Fruit fly (Drosophila melanogaster) whole organism, embryonic: ENCODE results near the gene Sfp93F.

Experiments used
- ATbp ChIP-seq: fragments of 200-800 bp; sonication (Bioruptor generic); optimal IDR thresholded peaks from 2 replicates; lab custom pipeline; 2017; ENCODE audit warnings: missing biosample characterization, mild to moderate bottlenecking, missing genetic modification characterization, missing genetic modification reagents
- BtbVII ChIP-seq: fragments of 200-800 bp; sonication (Bioruptor generic); optimal IDR thresholded peaks from 3 replicates; lab custom pipeline; 2017; ENCODE audit warnings: missing biosample characterization, mild to moderate bottlenecking, missing genetic modification characterization
- CG10267 ChIP-seq: fragments of 200-800 bp; sonication (Bioruptor generic); optimal IDR thresholded peaks from 2 replicates; lab custom pipeline; 2018; ENCODE audit warnings: missing biosample characterization, mild to moderate bottlenecking, missing genetic modification characterization, moderate library complexity
- CG10654 ChIP-seq: fragments of 200-800 bp; sonication (Bioruptor generic); optimal IDR thresholded peaks from 2 replicates; lab custom pipeline; 2016; ENCODE audit warnings: missing biosample characterization, missing genetic modification characterization
- CG11456 ChIP-seq: fragments of 200-800 bp; sonication (Bioruptor generic); IDR thresholded peaks from 3 replicates; pipeline ENCODE4 v1.3.6; 2022; ENCODE audit warnings: missing biosample characterization, missing genetic modification characterization
- CG12769 ChIP-seq: fragments of 200-800 bp; sonication (Bioruptor generic); optimal IDR thresholded peaks from 2 replicates; lab custom pipeline; 2019; ENCODE audit warnings: missing biosample characterization, mild to moderate bottlenecking, missing genetic modification characterization, moderate library complexity
- CG13775 ChIP-seq: fragments of 200-800 bp; sonication (Bioruptor generic); optimal IDR thresholded peaks from 3 replicates; lab custom pipeline; 2017; ENCODE audit warnings: missing biosample characterization, mild to moderate bottlenecking, missing genetic modification characterization
- CG1602 ChIP-seq: fragments of 200-800 bp; sonication (Bioruptor generic); optimal IDR thresholded peaks from 3 replicates; lab custom pipeline; 2016; ENCODE audit warnings: missing biosample characterization, missing genetic modification characterization
- CG1832 ChIP-seq: fragments of 200-800 bp; sonication (Bioruptor generic); optimal IDR thresholded peaks from 2 replicates; lab custom pipeline; 2017; ENCODE audit warnings: missing biosample characterization, mild to moderate bottlenecking, missing genetic modification characterization, inconsistent platforms
- CG18764 ChIP-seq: fragments of 200-800 bp; sonication (Bioruptor generic); optimal IDR thresholded peaks from 3 replicates; lab custom pipeline; 2016; ENCODE audit warnings: missing biosample characterization, missing genetic modification characterization
- CG2202 ChIP-seq: fragments of 200-800 bp; sonication (Bioruptor generic); optimal IDR thresholded peaks from 2 replicates; lab custom pipeline; 2018; ENCODE audit warnings: missing biosample characterization, mild to moderate bottlenecking, missing genetic modification characterization
- CG2678 ChIP-seq: fragments of 200-800 bp; sonication (Bioruptor generic); optimal IDR thresholded peaks from 3 replicates; lab custom pipeline; 2019; ENCODE audit warnings: missing biosample characterization, mild to moderate bottlenecking, missing genetic modification characterization, moderate library complexity
- CG30020 ChIP-seq: fragments of 200-800 bp; optimal IDR thresholded peaks from 2 replicates; lab custom pipeline; 2019; ENCODE audit warnings: missing biosample characterization, mild to moderate bottlenecking, missing genetic modification characterization, moderate library complexity
- CG30431 ChIP-seq: fragments of 200-800 bp; sonication (Bioruptor generic); optimal IDR thresholded peaks from 2 replicates; lab custom pipeline; 2017; ENCODE audit warnings: missing biosample characterization, missing genetic modification characterization
- CG31365 ChIP-seq: fragments of 200-800 bp; sonication (Bioruptor generic); optimal IDR thresholded peaks from 2 replicates; lab custom pipeline; 2018; ENCODE audit warnings: missing biosample characterization, mild to moderate bottlenecking, missing genetic modification characterization
- CG3995 ChIP-seq: fragments of 200-800 bp; sonication (Bioruptor generic); optimal IDR thresholded peaks from 3 replicates; lab custom pipeline; 2016; ENCODE audit warnings: missing biosample characterization, missing genetic modification characterization
- CG6791 ChIP-seq: fragments of 200-800 bp; sonication (Bioruptor generic); IDR thresholded peaks from 3 replicates; pipeline ENCODE4 v1.3.6; 2022; ENCODE audit warnings: missing biosample characterization, missing genetic modification characterization; ENCODE audit not compliant: partially characterized antibody
- CG6854 ChIP-seq: fragments of 200-800 bp; sonication (Bioruptor generic); optimal IDR thresholded peaks from 3 replicates; lab custom pipeline; 2017; ENCODE audit warnings: missing biosample characterization, mild to moderate bottlenecking, missing genetic modification characterization
- CG7987 ChIP-seq: fragments of 200-800 bp; sonication (Bioruptor generic); optimal IDR thresholded peaks from 2 replicates; lab custom pipeline; 2018; ENCODE audit warnings: missing biosample characterization, mild to moderate bottlenecking, missing genetic modification characterization, moderate library complexity
- CG9727 ChIP-seq: fragments of 200-800 bp; sonication (Bioruptor generic); optimal IDR thresholded peaks from 3 replicates; lab custom pipeline; 2017; ENCODE audit warnings: missing biosample characterization, mild to moderate bottlenecking, missing genetic modification characterization
- D ChIP-seq, 2 experiments: fragments of 200-800 bp in 1 of 2; fragments of >200 bp in 1 of 2; sonication (Bioruptor generic) in 1 of 2; optimal IDR thresholded peaks; 2 replicates in 1 of 2; 3 replicates in 1 of 2; lab custom pipeline; 2017; ENCODE audit warnings: mild to moderate bottlenecking in 1 of 2, missing biosample characterization in 1 of 2, missing genetic modification characterization in 1 of 2, missing genetic modification reagents in 1 of 2
- Dll ChIP-seq: fragments of 200-800 bp; sonication (Bioruptor generic); IDR thresholded peaks from 4 replicates; pipeline ENCODE4 v1.3.6; 2022; ENCODE audit warnings: missing biosample characterization, missing genetic modification characterization; ENCODE audit not compliant: partially characterized antibody
- Drgx ChIP-seq: fragments of 200-800 bp; sonication (Bioruptor generic); IDR thresholded peaks from 2 replicates; pipeline ENCODE4 v1.3.6; 2022; ENCODE audit warnings: missing biosample characterization, missing genetic modification characterization
- HLH54F ChIP-seq: fragments of 200-800 bp; sonication (Bioruptor generic); optimal IDR thresholded peaks from 3 replicates; lab custom pipeline; 2016; ENCODE audit warnings: missing biosample characterization, missing genetic modification characterization
- Hr3 ChIP-seq: fragments of 200-800 bp; sonication (Bioruptor generic); optimal IDR thresholded peaks from 3 replicates; lab custom pipeline; 2016; ENCODE audit warnings: missing biosample characterization, missing genetic modification characterization
- Hr51 ChIP-seq, 2 experiments: fragments of 200-800 bp; sonication (Bioruptor generic); optimal IDR thresholded peaks; 2 replicates in 1 of 2; 3 replicates in 1 of 2; lab custom pipeline; 2016 to 2018; ENCODE audit warnings: missing biosample characterization in 2 of 2, missing genetic modification characterization in 2 of 2, mild to moderate bottlenecking in 1 of 2, moderate library complexity in 1 of 2
- Med ChIP-seq: fragments of 200-800 bp; sonication (Bioruptor generic); peaks from one replicate; lab custom pipeline; 2016; ENCODE audit warnings: missing biosample characterization, missing genetic modification characterization, mild to moderate bottlenecking, inconsistent platforms, moderate library complexity
- Optix ChIP-seq: fragments of 200-800 bp; sonication (Bioruptor generic); IDR thresholded peaks from 3 replicates; pipeline ENCODE4 v1.3.6; 2022; ENCODE audit warnings: missing biosample characterization, missing genetic modification characterization
- Sry-β ChIP-seq: fragments of 200-800 bp; sonication (Bioruptor generic); optimal IDR thresholded peaks from 2 replicates; lab custom pipeline; 2018; ENCODE audit warnings: missing biosample characterization, mild to moderate bottlenecking, missing genetic modification characterization, moderate library complexity
- TFAM ChIP-seq: fragments of 200-800 bp; sonication (Bioruptor generic); optimal IDR thresholded peaks from 2 replicates; lab custom pipeline; 2017; ENCODE audit warnings: missing biosample characterization, missing genetic modification characterization, inconsistent platforms
- ac ChIP-seq: fragments of 200-800 bp; sonication (Bioruptor generic); optimal IDR thresholded peaks from 3 replicates; lab custom pipeline; 2017; ENCODE audit warnings: missing biosample characterization, mild to moderate bottlenecking, missing genetic modification characterization
- ara ChIP-seq: fragments of 200-800 bp; sonication (Bioruptor generic); IDR thresholded peaks from 2 replicates; pipeline ENCODE4 v1.3.6; 2022; ENCODE audit warnings: missing biosample characterization, missing genetic modification characterization
- btn ChIP-seq: fragments of 200-800 bp; sonication (Bioruptor generic); optimal IDR thresholded peaks from 2 replicates; lab custom pipeline; 2016; ENCODE audit warnings: missing biosample characterization, missing genetic modification characterization
- cg ChIP-seq: fragments of 200-800 bp; sonication (Bioruptor generic); optimal IDR thresholded peaks from 3 replicates; lab custom pipeline; 2019; ENCODE audit warnings: missing biosample characterization, mild to moderate bottlenecking, missing genetic modification characterization, moderate library complexity
- chm ChIP-seq: fragments of 200-800 bp; sonication (Bioruptor generic); IDR thresholded peaks from 2 replicates; pipeline ENCODE4 v1.3.6; 2022; ENCODE audit warnings: missing biosample characterization, missing genetic modification characterization
- ems ChIP-seq: fragments of 200-800 bp; sonication (Bioruptor generic); optimal IDR thresholded peaks from 3 replicates; lab custom pipeline; 2016; ENCODE audit warnings: missing biosample characterization, missing genetic modification characterization
- esg ChIP-seq: fragments of 200-800 bp; sonication (Bioruptor generic); conservative IDR thresholded peaks from 2 replicates; pipeline ENCODE4 v1.3.6; 2022; ENCODE audit warnings: missing biosample characterization, missing genetic modification characterization
- gcm ChIP-seq: fragments of 200-800 bp; sonication (Bioruptor generic); optimal IDR thresholded peaks from 2 replicates; lab custom pipeline; 2019; ENCODE audit warnings: missing biosample characterization, mild to moderate bottlenecking, missing genetic modification characterization, moderate library complexity
- gem ChIP-seq: fragments of 200-800 bp; sonication (Bioruptor generic); optimal IDR thresholded peaks from 2 replicates; lab custom pipeline; 2019; ENCODE audit warnings: missing biosample characterization, mild to moderate bottlenecking, missing genetic modification characterization, moderate library complexity
- gro ChIP-seq: fragments of 200-800 bp; sonication (Bioruptor generic); optimal IDR thresholded peaks from 2 replicates; lab custom pipeline; 2016; ENCODE audit warnings: missing biosample characterization, missing genetic modification characterization
- her ChIP-seq: fragments of 200-800 bp; sonication (Bioruptor generic); optimal IDR thresholded peaks from 2 replicates; lab custom pipeline; 2016; ENCODE audit warnings: missing biosample characterization, missing genetic modification characterization
- jing ChIP-seq: fragments of 200-800 bp; sonication (Bioruptor generic); optimal IDR thresholded peaks from 2 replicates; lab custom pipeline; 2018; ENCODE audit warnings: missing biosample characterization, mild to moderate bottlenecking, missing genetic modification characterization
- knrl ChIP-seq: fragments of 200-800 bp; sonication (Bioruptor generic); IDR thresholded peaks from 3 replicates; pipeline ENCODE4 v1.3.6; 2022; ENCODE audit warnings: missing biosample characterization, missing genetic modification characterization; ENCODE audit not compliant: partially characterized antibody
- lilli ChIP-seq: fragments of 200-800 bp; sonication (Bioruptor generic); optimal IDR thresholded peaks from 3 replicates; lab custom pipeline; 2016; ENCODE audit warnings: missing biosample characterization, missing genetic modification characterization
- pho ChIP-seq: fragments of 200-800 bp; sonication (Bioruptor generic); optimal IDR thresholded peaks from 2 replicates; lab custom pipeline; 2016; ENCODE audit warnings: missing biosample characterization, missing genetic modification characterization
- phol ChIP-seq: fragments of 200-800 bp; sonication (Bioruptor generic); optimal IDR thresholded peaks from 3 replicates; lab custom pipeline; 2018; ENCODE audit warnings: missing biosample characterization, mild to moderate bottlenecking, missing genetic modification characterization, moderate library complexity
- pnt ChIP-seq: fragments of 200-800 bp; sonication (Bioruptor generic); optimal IDR thresholded peaks from 3 replicates; lab custom pipeline; 2016; ENCODE audit warnings: missing biosample characterization, missing genetic modification characterization
- so ChIP-seq: fragments of 200-800 bp; sonication (Bioruptor generic); IDR thresholded peaks from 3 replicates; pipeline ENCODE4 v1.3.6; 2022; ENCODE audit warnings: missing biosample characterization, missing genetic modification characterization
- ttk ChIP-seq: fragments of 200-800 bp; sonication (Bioruptor generic); IDR thresholded peaks from 2 replicates; pipeline ENCODE4 v2.1.2; 2022; ENCODE audit warnings: missing biosample characterization, missing genetic modification characterization
- wdn ChIP-seq: fragments of 200-800 bp; sonication (Bioruptor generic); IDR thresholded peaks from 2 replicates; pipeline ENCODE4 v1.3.6; 2022; ENCODE audit warnings: missing biosample characterization, missing genetic modification characterization

The Sfp93F gene

DNA sequence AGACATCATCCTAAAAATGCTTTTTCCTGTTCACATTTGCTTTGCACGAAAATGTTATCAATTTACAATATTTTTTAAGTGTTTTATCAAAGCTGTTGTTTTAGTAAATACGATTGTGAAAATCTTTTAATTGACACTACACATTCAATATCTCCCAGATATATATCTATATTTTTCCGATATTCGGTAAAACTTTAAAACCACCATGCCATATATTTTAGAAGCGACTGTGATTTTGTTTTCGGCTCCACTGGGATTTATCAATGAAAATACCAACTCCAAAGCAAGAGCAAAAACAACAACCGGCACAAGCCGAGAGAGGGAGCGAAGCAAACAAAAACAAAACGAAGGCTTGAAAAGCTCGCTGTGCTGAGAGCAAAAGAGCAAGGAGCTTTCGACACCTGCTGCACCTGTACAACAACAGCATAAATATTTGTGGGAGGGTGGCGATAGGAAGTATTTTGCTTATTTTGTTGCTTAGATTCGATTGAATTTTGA, 16.1 kb downstream of the Sfp93F start (continued):
- TF ChIP-seq CG2202 (tag; lab: Kevin White, UChicago) (no peak), cg (GFP tag; lab: Kevin White, UChicago) (no peak), Optix (GFP tag; lab: Robert Waterston, UW) (no peak), HLH54F (GFP tag; lab: Kevin White, UChicago) (peak; percentile 13), gro (peak; percentile 11), CG7987 (GFP tag; lab: Kevin White, UChicago) (no peak), CG9727 (GFP tag; lab: Kevin White, UChicago) (peak; percentile 24), pnt (GFP tag; lab: Kevin White, UChicago) (no peak), Hr3 (no peak), CG31365 (tag; lab: Kevin White, UChicago) (no peak), BtbVII (GFP tag; lab: Kevin White, UChicago) (no peak), ems (peak; percentile 43), CG1832 (GFP tag; lab: Kevin White, UChicago) (no peak), wdn (GFP tag; lab: Robert Waterston, UW) (no peak), CG1602 (GFP tag; lab: Kevin White, UChicago) (peak; percentile 4), TFAM (GFP tag; lab: Kevin White, UChicago) (no peak), btn (no peak), CG13775 (peak; percentile 3), CG30020 (no peak), gem (tag; lab: Kevin White, UChicago) (peak; percentile 77), CG10654 (GFP tag; lab: Kevin White, UChicago) (no peak), pho (GFP tag; lab: Kevin White, UChicago) (peak; percentile 43), lilli (GFP tag; lab: Kevin White, UChicago) (peak; percentile 56), CG11456 (GFP tag; lab: Robert Waterston, UW) (no peak), phol (peak; percentile 58), CG6854 (GFP tag; lab: Kevin White, UChicago) (peak; percentile 48), Dll (GFP tag; lab: Robert Waterston, UW) (no peak), ara (GFP tag; lab: Robert Waterston, UW) (no peak), Hr51 (GFP tag; optimal IDR thresholded peaks at IDR 0.05; lab: Kevin White, UChicago) (peak in 1 of 2 experiments; percentile 78), CG6791 (GFP tag; lab: Robert Waterston, UW) (no peak), Drgx (GFP tag; lab: Robert Waterston, UW) (peak; percentile 79), ATbp (peak; percentile 44), knrl (no peak), Sry-β (no peak), chm (no peak), jing (GFP tag; lab: Kevin White, UChicago) (no peak), CG10267 (peak; percentile 20), CG18764 (GFP tag; lab: Kevin White, UChicago) (no peak), CG3995 (GFP tag; lab: Kevin White, UChicago) (no peak), CG12769 (tag; lab: Kevin White, UChicago) (no peak), D (optimal IDR thresholded peaks at IDR 0.05; lab: Kevin White, UChicago) (no peak), D (GFP tag; optimal IDR thresholded peaks at IDR 0.05; lab: Kevin White, UChicago) (no peak), CG30431 (no peak), ac (GFP tag; lab: Kevin White, UChicago) (no peak), her (GFP tag; lab: Kevin White, UChicago) (no peak), CG2678 (tag; lab: Kevin White, UChicago) (peak; percentile 66), gcm (GFP tag; lab: Kevin White, UChicago) (peak; percentile 38), Med (GFP tag; lab: Kevin White, UChicago) (peak; percentile 77), esg (no peak), ttk (no peak), so (GFP tag; lab: Robert Waterston, UW) (no peak)
